Worm (Caenorhabditis elegans) whole organism, L4 larva: ENCODE measurements around the gene ZK688.5.

Experiments used
- F44E2.7 ChIP-seq: fragments of 200-800 bp; sonication (Bioruptor generic); IDR thresholded peaks from 2 replicates; pipeline ENCODE4 v2.1.2; 2022; ENCODE audit warnings: missing genetic modification characterization, missing compliant biosample characterization
- R02D3.7 ChIP-seq: fragments of 150-350 bp; sonication (generic microtip); optimal IDR thresholded peaks from 3 replicates; lab custom pipeline; 2014; ENCODE audit warnings: missing biosample characterization, missing genetic modification characterization
- T20F7.1 ChIP-seq: fragments of 200-800 bp; sonication (Bioruptor generic); optimal IDR thresholded peaks from 2 replicates; lab custom pipeline; 2018; ENCODE audit warnings: mild to moderate bottlenecking, missing genetic modification characterization, missing compliant biosample characterization
- Y105C5A.15 ChIP-seq: fragments of 200-800 bp; sonication (Bioruptor generic); IDR thresholded peaks from 2 replicates; pipeline ENCODE4 v1.3.6; 2022; ENCODE audit warnings: missing genetic modification characterization, missing compliant biosample characterization
- ZK337.2 ChIP-seq: fragments of 200-800 bp; sonication (Bioruptor generic); IDR thresholded peaks from 2 replicates; pipeline ENCODE4 v1.3.6; 2022; ENCODE audit warnings: missing genetic modification reagents, missing genetic modification characterization, missing compliant biosample characterization
- aha-1 ChIP-seq: fragments of 150-350 bp; peaks from one replicate; lab custom pipeline; 2014; ENCODE audit warnings: missing biosample characterization, missing genetic modification characterization
- ceh-28 ChIP-seq: fragments of 150-350 bp; optimal IDR thresholded peaks from 2 replicates; lab custom pipeline; 2014; ENCODE audit warnings: missing biosample characterization, missing genetic modification reagents, missing genetic modification characterization
- daf-16 ChIP-seq, 3 experiments: sonication (generic microtip); optimal IDR thresholded peaks; 2 replicates each; lab custom pipeline; 2016 to 2017; ENCODE audit warnings: missing genetic modification characterization in 3 of 3, missing genetic modification reagents in 3 of 3, mild to moderate bottlenecking in 2 of 3, missing compliant biosample characterization in 2 of 3, missing biosample characterization in 1 of 3, moderate library complexity in 1 of 3
- daf-19 ChIP-seq: fragments of 200-800 bp; sonication (Bioruptor generic); conservative IDR thresholded peaks from 2 replicates; pipeline ENCODE4 v1.3.6; 2022; ENCODE audit warnings: missing genetic modification characterization, missing compliant biosample characterization
- dpl-1 ChIP-seq: fragments of 150-350 bp; optimal IDR thresholded peaks from 2 replicates; lab custom pipeline; 2014; ENCODE audit warnings: missing biosample characterization, missing genetic modification reagents, missing genetic modification characterization
- duxl-1 ChIP-seq: sonication (generic microtip); optimal IDR thresholded peaks from 2 replicates; lab custom pipeline; 2016; ENCODE audit warnings: mild to moderate bottlenecking, missing genetic modification characterization, moderate library complexity, missing compliant biosample characterization; ENCODE audit not compliant: poor library complexity
- dve-1 ChIP-seq: sonication (generic microtip); optimal IDR thresholded peaks from 2 replicates; lab custom pipeline; 2017; ENCODE audit warnings: antibody characterized with exemption, mild to moderate bottlenecking, missing genetic modification characterization, missing compliant biosample characterization; ENCODE audit not compliant: insufficient read depth
- egl-43 ChIP-seq: fragments of 200-800 bp; sonication (Bioruptor generic); IDR thresholded peaks from 2 replicates; pipeline ENCODE4 v1.3.6; 2022; ENCODE audit warnings: missing genetic modification reagents, missing genetic modification characterization, missing compliant biosample characterization
- hlh-11 ChIP-seq: fragments of 200-800 bp; sonication (Bioruptor generic); optimal IDR thresholded peaks from 2 replicates; lab custom pipeline; 2018; ENCODE audit warnings: mild to moderate bottlenecking, missing genetic modification characterization, missing compliant biosample characterization
- hlh-30 ChIP-seq: sonication (generic microtip); optimal IDR thresholded peaks from 2 replicates; lab custom pipeline; 2017; ENCODE audit warnings: antibody characterized with exemption, mild to moderate bottlenecking, missing genetic modification characterization, missing compliant biosample characterization; ENCODE audit not compliant: insufficient read depth
- hmg-1.1 ChIP-seq: fragments of 200-800 bp; sonication (Bioruptor generic); IDR thresholded peaks from 2 replicates; pipeline ENCODE4 v1.3.6; 2022; ENCODE audit warnings: missing genetic modification reagents, missing genetic modification characterization, missing compliant biosample characterization
- lin-13 ChIP-seq: fragments of 150-350 bp; optimal IDR thresholded peaks from 2 replicates; lab custom pipeline; 2014; ENCODE audit warnings: missing biosample characterization, missing genetic modification reagents, missing genetic modification characterization
- lin-38 ChIP-seq: fragments of 200-800 bp; sonication (Bioruptor generic); IDR thresholded peaks from 2 replicates; pipeline ENCODE4 v1.3.6; 2022; ENCODE audit warnings: missing genetic modification reagents, missing genetic modification characterization, missing compliant biosample characterization
- mep-1 ChIP-seq: fragments of 150-350 bp; sonication (generic microtip); optimal IDR thresholded peaks from 3 replicates; lab custom pipeline; 2014; ENCODE audit warnings: missing biosample characterization, missing genetic modification characterization
- mes-2 ChIP-seq: sonication (generic microtip); optimal IDR thresholded peaks from 2 replicates; lab custom pipeline; 2016; ENCODE audit warnings: missing genotype, mild to moderate bottlenecking, missing genetic modification characterization, missing compliant biosample characterization; ENCODE audit not compliant: poor library complexity, severe bottlenecking
- nhr-102 ChIP-seq: sonication (generic microtip); optimal IDR thresholded peaks from 2 replicates; lab custom pipeline; 2016; ENCODE audit warnings: mild to moderate bottlenecking, missing genetic modification characterization, moderate library complexity, missing compliant biosample characterization
- nhr-111 ChIP-seq: fragments of 200-800 bp; sonication (Bioruptor generic); optimal IDR thresholded peaks from 2 replicates; lab custom pipeline; 2018; ENCODE audit warnings: mild to moderate bottlenecking, missing genetic modification characterization, missing compliant biosample characterization
- nhr-28 ChIP-seq: fragments of 150-350 bp; optimal IDR thresholded peaks from 2 replicates; lab custom pipeline; 2014; ENCODE audit warnings: missing biosample characterization, missing genetic modification characterization
- pha-4 ChIP-seq, 2 experiments: fragments of 150-350 bp in 1 of 2; fragments of 200-800 bp in 1 of 2; sonication (Bioruptor generic) in 1 of 2; IDR thresholded peaks in 1 of 2; optimal IDR thresholded peaks in 1 of 2; 2 replicates each; pipeline versions ENCODE4 v1.3.6 to Lab custom; 2014 to 2022; ENCODE audit warnings: missing genetic modification characterization in 2 of 2, missing genetic modification reagents in 2 of 2, missing biosample characterization in 1 of 2, missing compliant biosample characterization in 1 of 2
- pqm-1 ChIP-seq: sonication (generic microtip); optimal IDR thresholded peaks from 2 replicates; lab custom pipeline; 2017; ENCODE audit warnings: missing biosample characterization, missing genetic modification characterization
- rbr-2 ChIP-seq: sonication (generic microtip); optimal IDR thresholded peaks from 2 replicates; lab custom pipeline; 2016; ENCODE audit warnings: missing genotype, missing genetic modification characterization, missing compliant biosample characterization
- tra-1 ChIP-seq: fragments of 200-800 bp; sonication (Bioruptor generic); IDR thresholded peaks from 2 replicates; pipeline ENCODE4 v1.3.6; 2022; ENCODE audit warnings: missing genetic modification reagents, missing genetic modification characterization, missing compliant biosample characterization
- unc-130 ChIP-seq: sonication (generic microtip); optimal IDR thresholded peaks from 2 replicates; lab custom pipeline; 2016; ENCODE audit warnings: missing genetic modification reagents, missing genetic modification characterization, missing compliant biosample characterization
- unc-39 ChIP-seq: sonication (generic microtip); optimal IDR thresholded peaks from 2 replicates; lab custom pipeline; 2017; ENCODE audit warnings: missing biosample characterization, missing genetic modification characterization
- unc-62 ChIP-seq, 3 experiments: fragments of 150-350 bp in 1 of 3; sonication (generic microtip); optimal IDR thresholded peaks in 2 of 3; peaks in 1 of 3; 1 replicate in 1 of 3; 2 replicates in 2 of 3; lab custom pipeline; 2014 to 2017; ENCODE audit warnings: missing biosample characterization in 3 of 3, missing genetic modification characterization in 3 of 3, missing genetic modification reagents in 3 of 3, missing genotype in 1 of 3
- zfp-2 ChIP-seq: sonication (generic microtip); optimal IDR thresholded peaks from 2 replicates; lab custom pipeline; 2016; ENCODE audit warnings: mild to moderate bottlenecking, missing genetic modification characterization, missing compliant biosample characterization

The ZK688.5 gene

ce11 chrIII:7933235-7933634, 41.8 kb upstream of the ZK688.5 start, which contains the start of gene ran-2:
Gene ran-2, plus strand, starts transcription at chrIII:7933535.
- no peak for TF ChIP-seq daf-16 (GFP tag; optimal IDR thresholded peaks at IDR 0.05; lab: Kevin White, UChicago)
- TF ChIP-seq daf-16 (tag; optimal IDR thresholded peaks at IDR 0.05; lab: Kevin White, UChicago), result peak; percentile 50
- no peak for TF ChIP-seq ceh-28 (tag; lab: Kevin White, UChicago)
- TF ChIP-seq dve-1 (tag; lab: Kevin White, UChicago), result peak; percentile 16
- peak; percentile 22 for TF ChIP-seq pqm-1 (tag; lab: Kevin White, UChicago)

DNA sequence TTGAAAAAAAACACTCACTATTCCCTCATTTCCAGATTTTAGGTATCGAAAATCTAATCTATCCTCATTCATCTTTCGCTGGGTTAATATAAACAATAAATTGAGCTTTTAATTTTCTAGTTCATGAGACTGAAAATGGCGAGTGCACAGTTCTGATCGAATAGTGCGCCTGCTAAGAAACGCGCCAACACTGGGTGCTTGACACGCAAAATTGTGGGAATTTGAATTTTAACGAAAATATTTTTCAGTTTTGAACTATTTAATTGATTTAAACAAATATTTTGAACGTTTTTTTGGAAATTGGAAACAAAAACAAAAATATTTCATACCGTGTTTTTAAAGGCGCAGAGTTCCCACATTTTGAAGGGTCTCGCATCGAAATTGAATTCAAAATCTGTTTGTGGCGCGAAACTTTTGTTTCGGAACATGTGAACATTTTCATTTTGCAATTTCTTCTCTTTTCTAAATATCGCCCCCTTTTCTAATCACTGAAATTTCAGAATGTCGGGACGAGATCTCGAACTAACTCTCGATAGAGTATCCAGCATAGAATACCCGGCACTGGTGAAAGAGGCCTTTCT, 37.2 kb upstream of the ZK688.5 start, which contains the start of the genes C29E4.13 and npp-15:
Gene C29E4.13 (minus strand): TSS at position 169 of the 581 bp plus-strand sequence.
Gene npp-15 (plus strand): TSS at position 495 of the 581 bp plus-strand sequence.
- TF ChIP-seq unc-39 (tag; lab: Kevin White, UChicago) (no peak), lin-38 (GFP tag; lab: Robert Waterston, UW) (peak; percentile 33; the same call in 1 of the 2 replicates), unc-130 (peak; percentile 39), pha-4 (GFP tag; IDR thresholded peaks at IDR 0.05; lab: Robert Waterston, UW) (no peak), pha-4 (tag; optimal IDR thresholded peaks at IDR 0.05; lab: Kevin White, UChicago) (no peak), nhr-111 (no peak), F44E2.7 (no peak), tra-1 (GFP tag; lab: Robert Waterston, UW) (no peak), T20F7.1 (peak; percentile 72), duxl-1 (no peak), dve-1 (tag; lab: Kevin White, UChicago) (peak; percentile 28), mes-2 (tag; lab: Kevin White, UChicago) (peak; percentile 64), hlh-11 (tag; lab: Kevin White, UChicago) (no peak), rbr-2 (tag; lab: Kevin White, UChicago) (no peak), daf-16 (GFP tag; optimal IDR thresholded peaks at IDR 0.05; lab: Kevin White, UChicago) (no peak), daf-16 (tag; optimal IDR thresholded peaks at IDR 0.05; lab: Kevin White, UChicago) (peak; percentile 37), nhr-102 (no peak), egl-43 (GFP tag; lab: Robert Waterston, UW) (no peak), hmg-1.1 (GFP tag; lab: Robert Waterston, UW) (no peak), nhr-28 (tag; lab: Kevin White, UChicago) (peak; percentile 34), ZK337.2 (GFP tag; lab: Robert Waterston, UW) (no peak), dpl-1 (GFP tag; lab: Kevin White, UChicago) (peak; percentile 81), mep-1 (peak; percentile 10), Y105C5A.15 (GFP tag; lab: Robert Waterston, UW) (no peak), zfp-2 (tag; lab: Kevin White, UChicago) (no peak), hlh-30 (tag; lab: Kevin White, UChicago) (peak; percentile 12), R02D3.7 (no peak), pqm-1 (tag; lab: Kevin White, UChicago) (peak; percentile 21)

ce11 chrIII:7925968-7926367, 34.5 kb upstream of the ZK688.5 start:
- TF ChIP-seq mes-2 (tag; lab: Kevin White, UChicago), result peak; percentile 7
- TF ChIP-seq lin-13 (GFP tag; lab: Kevin White, UChicago), result no peak
- peak; percentile 70 for TF ChIP-seq aha-1
- TF ChIP-seq daf-19 (GFP tag; lab: Robert Waterston, UW), result no peak

- TF ChIP-seq aha-1 (no peak), unc-62 (GFP tag; optimal IDR thresholded peaks at IDR 0.05 in 1 of 2; lab: Kevin White, UChicago) (peak in 1 of 2 experiments; percentile 72), unc-62 (tag; optimal IDR thresholded peaks at IDR 0.05; lab: Kevin White, UChicago) (no peak)
Observed at ce11 chrIII:7924821-7925220, 33.4 kb upstream of the ZK688.5 start, which contains the start of gene tag-250. Gene tag-250, minus strand, starts transcription at chrIII:7924921.
